Worm (Caenorhabditis elegans): ENCODE data around the gene M163.7.

DNA sequence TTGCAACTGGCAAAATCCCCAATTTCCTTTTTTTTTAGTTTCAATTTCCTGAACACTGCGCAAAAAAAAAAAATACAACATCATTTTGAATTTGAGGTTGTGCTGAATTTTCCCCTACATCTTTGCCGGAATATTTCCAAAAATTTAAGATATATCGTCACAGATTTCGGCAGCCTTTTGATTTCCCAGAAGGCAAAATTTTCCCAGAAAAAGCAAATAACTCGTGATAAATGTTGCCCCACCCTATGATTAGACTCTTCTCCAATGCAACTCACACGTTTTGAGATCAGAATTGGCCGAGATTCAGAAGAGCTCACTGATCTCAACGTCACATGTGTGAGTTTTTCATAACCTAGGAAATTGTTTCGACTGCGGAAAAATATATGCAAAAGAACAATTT, 27.8 kb downstream of the M163.7 start:
- TF ChIP-seq snpc-1.1 (tag; optimal IDR thresholded peaks at IDR 0.05; ENCODE audit: insufficient read depth) (no peak), unc-62 (GFP tag; optimal IDR thresholded peaks at IDR 0.05) (no peak), pbrm-1 (GFP tag; IDR thresholded peaks at IDR 0.05) (no peak), ceh-27 (GFP tag; optimal IDR thresholded peaks at IDR 0.05) (no peak), nfya-1 (tag; optimal IDR thresholded peaks at IDR 0.05; ENCODE audit: borderline replicate concordance, insufficient read depth) (no peak), Y67H2A.10 (GFP tag; conservative IDR thresholded peaks at IDR 0.05) (no peak), attf-5 (GFP tag; optimal IDR thresholded peaks at IDR 0.05) (no peak), chd-7 (tag; optimal IDR thresholded peaks at IDR 0.05) (no peak), snpc-1.3 (tag; optimal IDR thresholded peaks at IDR 0.05; ENCODE audit: insufficient read depth) (no peak), somi-1 (GFP tag; optimal IDR thresholded peaks at IDR 0.05) (no peak)
